Worm (Caenorhabditis elegans): ENCODE data around the gene lgc-58.

DNA sequence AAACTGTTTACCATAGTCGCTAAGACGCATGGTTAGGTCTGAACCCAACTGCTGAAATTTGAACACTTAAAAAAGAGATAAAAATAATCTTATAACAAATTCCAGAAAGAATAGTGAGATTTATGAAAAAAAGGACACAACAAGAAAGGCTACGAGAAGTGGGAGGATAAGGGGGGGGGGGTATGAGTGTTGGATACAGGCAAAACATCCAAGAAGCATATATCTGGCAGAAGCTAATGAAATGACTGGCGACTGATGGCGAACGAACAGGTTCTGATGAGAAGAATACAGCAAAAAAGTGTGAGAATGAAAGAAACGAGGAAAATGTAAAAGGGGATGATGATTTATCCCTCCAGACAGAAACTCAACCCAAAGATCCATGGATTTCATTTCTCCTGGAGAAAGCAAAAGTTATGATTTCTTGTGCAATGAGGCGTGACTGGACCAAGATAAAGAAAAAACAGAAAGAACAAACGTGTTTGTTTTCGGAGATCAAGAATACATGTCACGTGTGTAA, 9.3 kb upstream of the lgc-58 start, which contains the start of gene ptr-4:
- TF ChIP-seq ama-1 (optimal IDR thresholded peaks at IDR 0.05) (no peak), scrt-1 (GFP tag; IDR thresholded peaks at IDR 0.05) (no peak), ets-7 (tag; optimal IDR thresholded peaks at IDR 0.05) (no peak), hmbx-1 (tag; optimal IDR thresholded peaks at IDR 0.05) (no peak), pes-1 (GFP tag; IDR thresholded peaks at IDR 0.05) (no peak), tbx-37 (GFP tag; conservative IDR thresholded peaks at IDR 0.05) (no peak), B0310.2 (tag; optimal IDR thresholded peaks at IDR 0.05) (no peak), flt-1 (GFP tag; IDR thresholded peaks at IDR 0.05) (no peak), hmg-4 (GFP tag; optimal IDR thresholded peaks at IDR 0.05) (no peak)
